Worm (Caenorhabditis elegans): ENCODE data around the gene F53H4.6.

F53H4.6 gene

DNA sequence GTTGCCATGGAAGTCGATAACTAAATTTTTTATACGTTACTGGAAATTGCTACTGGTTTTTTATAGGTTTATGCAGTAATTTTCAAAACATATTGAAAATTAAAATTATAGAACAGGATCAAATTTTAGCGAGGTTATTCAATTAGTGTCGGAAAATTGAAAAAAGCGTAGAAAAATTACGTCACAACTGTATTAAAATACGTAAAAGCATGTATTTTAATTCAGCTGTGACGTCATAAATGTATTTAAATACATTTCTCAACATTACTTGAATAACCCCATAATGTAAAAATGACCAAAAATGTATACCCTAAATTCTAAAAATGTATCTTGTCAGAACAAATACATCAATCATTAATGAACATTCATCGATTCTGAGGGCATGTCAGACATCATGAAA lies 11.5 kb downstream of the F53H4.6 start:
- TF ChIP-seq elt-2 (tag; optimal IDR thresholded peaks at IDR 0.05), result no peak
- no peak for TF ChIP-seq ztf-4 (tag; optimal IDR thresholded peaks at IDR 0.05)
- TF ChIP-seq daf-12 (tag; optimal IDR thresholded peaks at IDR 0.05), result no peak
- no peak for TF ChIP-seq ama-1 (optimal IDR thresholded peaks at IDR 0.05)
- no peak for TF ChIP-seq lin-39 (tag; optimal IDR thresholded peaks at IDR 0.05)

DNA sequence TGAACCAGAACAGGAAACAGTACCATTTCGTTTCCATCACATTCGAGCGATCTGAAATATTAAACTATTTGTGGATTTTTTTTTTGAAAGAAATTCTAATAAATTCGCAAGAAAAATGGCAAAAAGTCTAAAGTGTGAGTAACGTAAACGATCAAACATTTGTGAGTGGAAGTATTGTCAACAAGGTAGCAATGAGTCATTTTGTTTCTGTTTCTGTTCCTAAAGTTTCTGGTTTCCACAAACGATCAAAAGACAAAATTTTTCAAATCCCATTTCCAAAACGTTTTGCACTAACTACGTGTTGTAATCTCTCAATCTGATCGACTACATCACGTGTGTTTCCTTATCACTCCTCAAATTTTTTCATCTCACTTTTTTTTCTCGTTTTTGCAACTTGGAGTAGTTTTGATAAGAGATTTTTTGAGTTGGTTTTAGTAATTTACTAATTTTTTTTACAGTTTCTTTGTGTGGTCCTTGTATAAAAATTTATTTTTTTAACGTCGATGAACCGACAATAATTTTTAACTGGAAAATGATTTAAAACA lies 12.8 kb downstream of the F53H4.6 start, which contains the start of gene F59F4.3:
F59F4.3 (minus strand) TSS at position 51 of the 545 bp plus-strand sequence.
- peak; percentile 29 for TF ChIP-seq pha-4 (tag; optimal IDR thresholded peaks at IDR 0.05)
- TF ChIP-seq ama-1 (optimal IDR thresholded peaks at IDR 0.05), result no peak
- no peak for TF ChIP-seq tbx-2 (tag; optimal IDR thresholded peaks at IDR 0.05)
- TF ChIP-seq elt-2 (tag; optimal IDR thresholded peaks at IDR 0.05), result peak; percentile 61
- no peak for TF ChIP-seq ceh-9 (tag; optimal IDR thresholded peaks at IDR 0.05)

ce11 chrX:15846552-15846951 lies 13.9 kb downstream of the F53H4.6 start:
- TF ChIP-seq ztf-4 (tag; optimal IDR thresholded peaks at IDR 0.05), result no peak
- TF ChIP-seq fos-1 (tag; optimal IDR thresholded peaks at IDR 0.05), result no peak
- no peak for TF ChIP-seq lin-39 (tag; optimal IDR thresholded peaks at IDR 0.05)
- no peak for TF ChIP-seq elt-3 (tag; optimal IDR thresholded peaks at IDR 0.05)
- TF ChIP-seq ceh-82 (tag; optimal IDR thresholded peaks at IDR 0.05), result no peak
- peak; percentile 5 for TF ChIP-seq pqm-1 (tag; optimal IDR thresholded peaks at IDR 0.05)
- no peak for TF ChIP-seq nhr-76 (tag; optimal IDR thresholded peaks at IDR 0.05)
- no peak for TF ChIP-seq mml-1 (tag; optimal IDR thresholded peaks at IDR 0.05)
- no peak for TF ChIP-seq egl-5 (tag; optimal IDR thresholded peaks at IDR 0.05)
- no peak for TF ChIP-seq hmg-11 (tag; optimal IDR thresholded peaks at IDR 0.05)
- no peak for TF ChIP-seq daf-12 (tag; optimal IDR thresholded peaks at IDR 0.05)
- no peak for TF ChIP-seq nhr-43 (tag; optimal IDR thresholded peaks at IDR 0.05; ENCODE audit: poor library complexity, severe bottlenecking)
- no peak for TF ChIP-seq ZK546.5 (tag; optimal IDR thresholded peaks at IDR 0.05)
- peak; percentile 71 for TF ChIP-seq elt-2 (tag; optimal IDR thresholded peaks at IDR 0.05)
- no peak for TF ChIP-seq snpc-4 (tag; optimal IDR thresholded peaks at IDR 0.05)
- TF ChIP-seq skn-1 (tag; optimal IDR thresholded peaks at IDR 0.05), result no peak
- no peak for TF ChIP-seq elt-1 (tag; optimal IDR thresholded peaks at IDR 0.05)

DNA sequence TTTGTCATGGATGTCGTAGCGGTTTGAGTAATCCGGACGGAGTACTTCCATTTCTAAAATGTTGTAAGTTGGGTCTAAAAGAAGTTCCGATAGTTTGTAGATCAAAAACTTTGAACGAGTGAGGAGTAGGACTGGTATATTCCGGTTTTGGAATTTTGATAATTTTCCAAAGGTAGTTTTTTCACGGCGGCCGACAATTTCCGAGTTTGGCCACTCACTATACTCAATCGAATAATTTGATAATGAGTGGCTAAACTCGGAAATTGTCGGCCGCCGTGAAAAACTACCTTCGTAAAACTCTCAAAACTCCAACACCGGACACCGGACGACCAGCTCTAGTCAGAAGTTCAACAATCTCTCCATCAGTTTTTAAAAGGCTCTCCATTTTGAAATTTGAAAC lies 16.1 kb downstream of the F53H4.6 start:
- TF ChIP-seq egl-5 (tag; optimal IDR thresholded peaks at IDR 0.05) (no peak), nhr-67 (tag; optimal IDR thresholded peaks at IDR 0.05) (no peak), mdl-1 (tag; optimal IDR thresholded peaks at IDR 0.05) (no peak), ZK546.5 (tag; optimal IDR thresholded peaks at IDR 0.05) (no peak), ceh-28 (tag; optimal IDR thresholded peaks at IDR 0.05) (no peak), elt-1 (tag; optimal IDR thresholded peaks at IDR 0.05) (no peak), aly-2 (tag; optimal IDR thresholded peaks at IDR 0.05) (no peak)

DNA sequence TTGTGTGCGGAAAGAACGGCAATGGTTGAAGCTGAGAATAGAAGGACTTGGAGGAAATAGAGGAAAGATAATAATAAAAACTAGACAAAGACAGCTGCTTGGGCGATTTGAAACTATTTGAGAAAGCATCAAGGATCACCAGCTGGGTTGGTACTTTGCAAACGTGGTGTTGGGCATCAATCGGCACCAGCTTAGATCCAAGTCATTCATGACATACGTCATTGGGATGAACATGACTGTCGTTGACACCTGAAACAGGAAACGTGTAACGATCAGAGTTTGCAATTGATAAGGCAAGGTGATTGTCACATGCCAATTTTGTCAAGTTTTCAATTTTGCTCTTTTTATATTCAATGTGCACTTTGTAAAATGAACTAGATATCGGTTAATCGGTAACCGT lies 17.9 kb downstream of the F53H4.6 start:
- TF ChIP-seq lsy-12 (tag; optimal IDR thresholded peaks at IDR 0.05), result peak; percentile 67
- peak; percentile 21 for TF ChIP-seq aly-2 (tag; optimal IDR thresholded peaks at IDR 0.05)
- peak; percentile 3 for TF ChIP-seq pha-4 (tag; optimal IDR thresholded peaks at IDR 0.05)
- peak; percentile 61 for TF ChIP-seq jun-1 (tag; optimal IDR thresholded peaks at IDR 0.05)
- peak; percentile 87 for TF ChIP-seq pqm-1 (tag; optimal IDR thresholded peaks at IDR 0.05)
- TF ChIP-seq nhr-77 (tag; optimal IDR thresholded peaks at IDR 0.05), result peak; percentile 47
- peak; percentile 87 for TF ChIP-seq nhr-43 (tag; optimal IDR thresholded peaks at IDR 0.05; ENCODE audit: poor library complexity, severe bottlenecking)
- peak; percentile 85 for TF ChIP-seq elt-2 (tag; optimal IDR thresholded peaks at IDR 0.05)
- TF ChIP-seq tbx-2 (tag; optimal IDR thresholded peaks at IDR 0.05), result peak; percentile 58
- no peak for TF ChIP-seq fkh-2 (tag; optimal IDR thresholded peaks at IDR 0.05)
- no peak for TF ChIP-seq daf-12 (tag; optimal IDR thresholded peaks at IDR 0.05)

DNA sequence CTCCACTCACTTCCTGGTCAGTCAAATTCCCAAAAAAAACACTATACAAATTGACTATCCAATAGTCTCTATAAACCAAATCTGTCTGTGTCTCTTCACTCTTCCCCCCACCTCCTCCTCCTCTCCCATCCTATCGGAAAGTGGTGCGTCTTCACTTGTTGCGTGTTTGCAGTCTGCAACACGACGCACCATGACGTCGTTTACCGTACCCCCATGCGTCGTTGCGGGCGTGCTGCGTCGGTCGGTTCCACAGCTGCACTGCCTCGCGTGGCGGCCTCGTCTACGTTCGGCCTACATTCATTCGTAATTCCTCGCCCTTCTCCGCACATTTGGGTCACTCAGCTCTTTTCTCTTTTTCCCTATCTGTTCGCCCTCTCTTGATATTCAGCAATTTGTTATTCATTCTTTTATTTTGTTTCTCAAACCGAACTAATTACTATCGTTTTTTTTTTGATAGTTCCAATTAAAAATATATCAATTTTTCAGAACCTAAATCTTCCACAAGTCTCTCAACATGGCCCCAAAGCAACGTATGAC lies 19.3 kb downstream of the F53H4.6 start, which contains the start of gene serp-1.1:
serp-1.1 (plus strand) TSS at position 487 of the 537 bp plus-strand sequence.
- TF ChIP-seq snpc-4 (tag; optimal IDR thresholded peaks at IDR 0.05), result peak; percentile 94
- TF ChIP-seq nhr-43 (tag; optimal IDR thresholded peaks at IDR 0.05; ENCODE audit: poor library complexity, severe bottlenecking), result peak; percentile 98
- peak; percentile 99 for TF ChIP-seq hmg-11 (tag; optimal IDR thresholded peaks at IDR 0.05)
- TF ChIP-seq lsy-12 (tag; optimal IDR thresholded peaks at IDR 0.05), result peak; percentile 99
- TF ChIP-seq fos-1 (tag; optimal IDR thresholded peaks at IDR 0.05), result peak; percentile 94
- TF ChIP-seq eor-1 (tag; optimal IDR thresholded peaks at IDR 0.05), result no peak
- TF ChIP-seq nhr-237 (tag; optimal IDR thresholded peaks at IDR 0.05), result no peak
- no peak for TF ChIP-seq nhr-67 (tag; optimal IDR thresholded peaks at IDR 0.05)
- TF ChIP-seq aly-2 (tag; optimal IDR thresholded peaks at IDR 0.05), result no peak
- TF ChIP-seq egl-27 (tag; optimal IDR thresholded peaks at IDR 0.05), result peak; percentile 94
- peak; percentile 79 for TF ChIP-seq zag-1 (tag; optimal IDR thresholded peaks at IDR 0.05)
- peak; percentile 86 for TF ChIP-seq nhr-11 (tag; optimal IDR thresholded peaks at IDR 0.05)
- peak; percentile 78 for TF ChIP-seq fkh-2 (tag; optimal IDR thresholded peaks at IDR 0.05)
- TF ChIP-seq ztf-11 (tag; optimal IDR thresholded peaks at IDR 0.05), result no peak
- no peak for TF ChIP-seq egl-5 (tag; optimal IDR thresholded peaks at IDR 0.05)
- peak; percentile 24 for TF ChIP-seq ZK546.5 (tag; optimal IDR thresholded peaks at IDR 0.05)
- peak; percentile 98 for TF ChIP-seq unc-62 (GFP tag; optimal IDR thresholded peaks at IDR 0.05)
- TF ChIP-seq ztf-4 (tag; optimal IDR thresholded peaks at IDR 0.05), result peak; percentile 91
- TF ChIP-seq skn-1 (tag; optimal IDR thresholded peaks at IDR 0.05), result peak; percentile 89
- TF ChIP-seq mml-1 (tag; optimal IDR thresholded peaks at IDR 0.05), result no peak
- peak; percentile 88 for TF ChIP-seq pqm-1 (tag; optimal IDR thresholded peaks at IDR 0.05)
- TF ChIP-seq ceh-9 (tag; optimal IDR thresholded peaks at IDR 0.05), result no peak
- peak; percentile 96 for TF ChIP-seq lin-15B (tag; optimal IDR thresholded peaks at IDR 0.05)
- peak; percentile 100 for TF ChIP-seq nhr-23 (tag; optimal IDR thresholded peaks at IDR 0.05)
- peak; percentile 100 for TF ChIP-seq nfya-1 (tag; optimal IDR thresholded peaks at IDR 0.05; ENCODE audit: insufficient read depth)

Measured in whole organism, L3 larva.